Fruit fly (Drosophila melanogaster): Measurements from ENCODE around the gene CG32107.

Gene CG32107

dm6 chr3L:12861255-12861899 lies at the start of gene CG32107:
CG32107 (minus strand) TSS chr3L:12861305.
- TF ChIP-seq Dif (GFP tag; optimal IDR thresholded peaks at IDR 0.05; ENCODE audit: partially characterized antibody) (peak; percentile 12), Rel (GFP tag; optimal IDR thresholded peaks at IDR 0.05) (no peak), Rel (tag; optimal IDR thresholded peaks at IDR 0.05) (peak; percentile 98), Myc (optimal IDR thresholded peaks at IDR 0.05) (peak; percentile 80), rgr (GFP tag; optimal IDR thresholded peaks at IDR 0.05) (no peak), CG32264 (GFP tag; optimal IDR thresholded peaks at IDR 0.05) (no peak), Vsx2 (GFP tag; optimal IDR thresholded peaks at IDR 0.05; ENCODE audit: partially characterized antibody) (peak; percentile 3), HLH106 (tag; optimal IDR thresholded peaks at IDR 0.05) (no peak)

dm6 chr3L:12903611-12904010 lies 42.5 kb upstream of the CG32107 start, which contains the start of gene CG32117:
CG32117 (minus strand) TSS chr3L:12903711.
- TF ChIP-seq usp (GFP tag; optimal IDR thresholded peaks at IDR 0.05) (no peak), jim (GFP tag; optimal IDR thresholded peaks at IDR 0.05) (no peak), Myc (optimal IDR thresholded peaks at IDR 0.05) (no peak), Dif (GFP tag; optimal IDR thresholded peaks at IDR 0.05; ENCODE audit: partially characterized antibody) (no peak), Rel (GFP tag; optimal IDR thresholded peaks at IDR 0.05) (no peak), Rel (tag; optimal IDR thresholded peaks at IDR 0.05) (no peak), br (GFP tag; optimal IDR thresholded peaks at IDR 0.05) (no peak), h (GFP tag; optimal IDR thresholded peaks at IDR 0.05) (no peak), CG9705 (GFP tag; optimal IDR thresholded peaks at IDR 0.05) (no peak), Abd-B (GFP tag; optimal IDR thresholded peaks at IDR 0.05) (no peak), dl (GFP tag; optimal IDR thresholded peaks at IDR 0.05; ENCODE audit: insufficient read depth in 1 of 2, partially characterized antibody in 2 of 2) (no peak), rgr (GFP tag; optimal IDR thresholded peaks at IDR 0.05) (no peak), sv (GFP tag; optimal IDR thresholded peaks at IDR 0.05) (no peak), ey (GFP tag; optimal IDR thresholded peaks at IDR 0.05) (no peak), dmrt93B (GFP tag; optimal IDR thresholded peaks at IDR 0.05) (no peak), foxo (GFP tag; optimal IDR thresholded peaks at IDR 0.05) (no peak), Sp1 (GFP tag; optimal IDR thresholded peaks at IDR 0.05) (no peak), Vsx2 (GFP tag; optimal IDR thresholded peaks at IDR 0.05; ENCODE audit: partially characterized antibody) (no peak)

dm6 chr3L:12902579-12903228 lies 41.6 kb upstream of the CG32107 start, which contains the start of gene CG12520:
CG12520 (minus strand) TSS chr3L:12902737.
- no peak for TF ChIP-seq N (GFP tag; optimal IDR thresholded peaks at IDR 0.05)
- peak; percentile 14 for TF ChIP-seq brk (GFP tag; optimal IDR thresholded peaks at IDR 0.05)
- TF ChIP-seq Myc (optimal IDR thresholded peaks at IDR 0.05), result peak; percentile 40

- TF ChIP-seq GATAd (GFP tag; optimal IDR thresholded peaks at IDR 0.05), result no peak
Observed at dm6 chr3L:12892485-12893173, 31.5 kb upstream of the CG32107 start, which contains the start of gene CG14118. CG14118 (plus strand) TSS chr3L:12892658.

DNA sequence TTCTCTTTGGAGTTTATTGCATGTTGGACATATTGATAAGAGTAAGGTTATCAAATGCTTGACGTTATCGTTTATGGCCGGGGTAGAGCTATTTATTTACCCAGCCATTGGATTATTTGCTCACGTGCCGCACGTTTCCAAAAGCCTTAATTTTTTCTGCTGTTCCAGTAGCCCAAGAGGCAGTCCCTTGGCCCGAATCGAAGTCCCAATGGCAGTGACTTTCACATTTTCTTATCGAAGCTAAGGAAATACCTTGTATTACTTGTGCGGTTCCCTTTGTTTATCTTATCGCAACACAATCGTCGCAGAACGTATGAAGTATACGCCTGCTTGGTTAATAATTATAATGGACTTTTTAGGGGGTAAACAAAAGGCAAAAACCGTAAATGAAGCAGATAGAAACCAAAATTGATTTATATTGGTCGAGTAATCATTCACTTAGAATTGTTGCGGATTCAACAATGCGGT lies 28.3 kb upstream of the CG32107 start, which contains the start of gene CG43894:
CG43894 (plus strand) TSS at position 418 of the 468 bp plus-strand sequence.
- TF ChIP-seq h (GFP tag; optimal IDR thresholded peaks at IDR 0.05), result peak; percentile 44
- peak; percentile 67 for TF ChIP-seq CrebA (GFP tag; optimal IDR thresholded peaks at IDR 0.05; ENCODE audit: borderline replicate concordance)
- no peak for TF ChIP-seq OdsH (GFP tag; optimal IDR thresholded peaks at IDR 0.05)
- TF ChIP-seq fru (GFP tag; optimal IDR thresholded peaks at IDR 0.05), result peak; percentile 56
- TF ChIP-seq Dfd (GFP tag; optimal IDR thresholded peaks at IDR 0.05), result no peak
- TF ChIP-seq Rel (GFP tag; optimal IDR thresholded peaks at IDR 0.05), result peak; percentile 28
- TF ChIP-seq Rel (tag; optimal IDR thresholded peaks at IDR 0.05), result peak; percentile 60

Measured in whole organism, wandering third instar larva.